Worm (Caenorhabditis elegans) whole organism, L4/young adult: ENCODE data around the gene Y53F4B.1.

Source experiments
- W03F9.2 ChIP-seq: fragments of 150-350 bp; optimal IDR thresholded peaks from 2 replicates; lab custom pipeline; 2014; ENCODE audit warnings: missing biosample characterization, missing genetic modification characterization
- dao-5 ChIP-seq: sonication (generic microtip); optimal IDR thresholded peaks from 2 replicates; lab custom pipeline; 2016; ENCODE audit warnings: missing genotype, missing genetic modification characterization, moderate library complexity, missing compliant biosample characterization
- him-1 ChIP-seq: sonication (generic microtip); optimal IDR thresholded peaks from 2 replicates; lab custom pipeline; 2016; ENCODE audit warnings: missing genotype, missing genetic modification reagents, missing genetic modification characterization, missing compliant biosample characterization

- no peak for TF ChIP-seq dao-5 (tag; lab: Kevin White, UChicago)
- no peak for TF ChIP-seq W03F9.2
- no peak for TF ChIP-seq him-1 (tag; lab: Kevin White, UChicago)
These were observed 22.5 kb downstream of the Y53F4B.1 start for ce11 chrII:14935431-14936071.
